Worm (Caenorhabditis elegans): ENCODE measurements around the gene srg-48.

srg-48 gene

ce11 chrIV:7084632-7085160 lies 12.5 kb downstream of the srg-48 start, which contains the start of gene rps-4 (continued):
- TF ChIP-seq K11D2.4 (GFP tag; IDR thresholded peaks at IDR 0.05) (peak; percentile 56; the same call in 1 of the 2 replicates), hlh-12 (tag; optimal IDR thresholded peaks at IDR 0.05) (no peak), atf-7 (tag; optimal IDR thresholded peaks at IDR 0.05) (no peak), lin-35 (GFP tag; optimal IDR thresholded peaks at IDR 0.05) (peak in 2 of 3 experiments; percentile 34 to 52), F22D6.2 (tag; optimal IDR thresholded peaks at IDR 0.05) (no peak), ceh-100 (GFP tag; IDR thresholded peaks at IDR 0.05) (no peak), F23B12.7 (tag; optimal IDR thresholded peaks at IDR 0.05; ENCODE audit: insufficient read depth) (peak; percentile 90), ceh-27 (GFP tag; optimal IDR thresholded peaks at IDR 0.05) (peak; percentile 70), ama-1 (optimal IDR thresholded peaks at IDR 0.05) (no peak), ama-1 (GFP tag; optimal IDR thresholded peaks at IDR 0.05) (no peak), rpc-1 (optimal IDR thresholded peaks at IDR 0.05) (no peak), rpc-1 (tag; optimal IDR thresholded peaks at IDR 0.05) (no peak), attf-3 (GFP tag; conservative IDR thresholded peaks at IDR 0.05) (peak; percentile 68), hsf-1 (GFP tag; IDR thresholded peaks at IDR 0.05) (no peak), snpc-3.4 (tag; optimal IDR thresholded peaks at IDR 0.05) (peak; percentile 68), lsy-27 (tag; optimal IDR thresholded peaks at IDR 0.05; ENCODE audit: borderline replicate concordance, insufficient read depth) (no peak), egl-44 (GFP tag; IDR thresholded peaks at IDR 0.05) (no peak), B0261.1 (tag; optimal IDR thresholded peaks at IDR 0.05) (no peak), die-1 (tag; optimal IDR thresholded peaks at IDR 0.05) (no peak), athp-1 (tag; optimal IDR thresholded peaks at IDR 0.05) (peak; percentile 42), pha-4 (tag; optimal IDR thresholded peaks at IDR 0.05) (peak; percentile 50), egrh-3 (GFP tag; IDR thresholded peaks at IDR 0.05) (no peak), dox-1 (GFP tag; IDR thresholded peaks at IDR 0.05) (peak; percentile 88), F52B5.7 (tag; optimal IDR thresholded peaks at IDR 0.05) (no peak), rec-8 (tag; optimal IDR thresholded peaks at IDR 0.05) (no peak), ceh-91 (GFP tag; IDR thresholded peaks at IDR 0.05) (peak; percentile 71), F49E8.2 (tag; optimal IDR thresholded peaks at IDR 0.05; ENCODE audit: insufficient read depth) (peak; percentile 74), mes-4 (tag; optimal IDR thresholded peaks at IDR 0.05) (no peak), unc-130 (GFP tag; optimal IDR thresholded peaks at IDR 0.05) (peak; percentile 8), snpc-4 (GFP tag; optimal IDR thresholded peaks at IDR 0.05) (peak; percentile 37), snpc-4 (tag; optimal IDR thresholded peaks at IDR 0.05) (peak; percentile 60 to 88 (median 76)), ztf-6 (GFP tag; IDR thresholded peaks at IDR 0.05) (no peak), F57A8.1 (GFP tag; optimal IDR thresholded peaks at IDR 0.05) (no peak), Y67H2A.10 (GFP tag; conservative IDR thresholded peaks at IDR 0.05) (0 out of 2 replicates have a peak, but pooled peaks have one; percentile 35), F37B4.10 (GFP tag; IDR thresholded peaks at IDR 0.05) (no peak), mxl-1 (tag; optimal IDR thresholded peaks at IDR 0.05) (no peak), bed-1 (GFP tag; IDR thresholded peaks at IDR 0.05) (no peak), hmg-1.2 (GFP tag; IDR thresholded peaks at IDR 0.05) (peak; percentile 61), lin-54 (GFP tag; optimal IDR thresholded peaks at IDR 0.05) (peak; percentile 73), ztf-18 (tag; optimal IDR thresholded peaks at IDR 0.05) (peak; percentile 84), lin-40 (tag; optimal IDR thresholded peaks at IDR 0.05) (peak; percentile 71), ztf-26 (tag; optimal IDR thresholded peaks at IDR 0.05) (peak; percentile 19), C06A6.2 (GFP tag; conservative IDR thresholded peaks at IDR 0.05) (0 out of 2 replicates have a peak, but pooled peaks have one; percentile 33), ztf-25 (GFP tag; IDR thresholded peaks at IDR 0.05) (no peak), nhr-80 (tag; optimal IDR thresholded peaks at IDR 0.05) (peak; percentile 62), ceh-58 (GFP tag; IDR thresholded peaks at IDR 0.05) (no peak), madf-6 (GFP tag; IDR thresholded peaks at IDR 0.05) (peak; percentile 75), T07F8.4 (tag; optimal IDR thresholded peaks at IDR 0.05) (no peak), xnd-1 (tag; optimal IDR thresholded peaks at IDR 0.05) (no peak)

Measured in whole organism, young adult.